Fruit fly (Drosophila melanogaster) whole organism: Measurements from ENCODE around the gene hydra.

ENCODE experiments used
- CG8478 ChIP-seq: fragments of >200 bp; optimal IDR thresholded peaks from 2 replicates; lab custom pipeline; 2018; ENCODE audit warnings: inconsistent platforms
- Dll ChIP-seq: fragments of >200 bp; optimal IDR thresholded peaks from 2 replicates; lab custom pipeline; 2017
- EcR ChIP-seq, 2 experiments: fragments of >200 bp; optimal IDR thresholded peaks; 2 replicates each; lab custom pipeline; 2017; ENCODE audit warnings: missing biosample characterization in 2 of 2, missing genetic modification characterization in 2 of 2, missing genetic modification reagents in 2 of 2
- pan ChIP-seq: fragments of >200 bp; optimal IDR thresholded peaks from 2 replicates; lab custom pipeline; 2017
- psq ChIP-seq: fragments of >200 bp; optimal IDR thresholded peaks from 2 replicates; lab custom pipeline; 2017
- usp ChIP-seq: fragments of >200 bp; optimal IDR thresholded peaks from 2 replicates; lab custom pipeline; 2017; ENCODE audit warnings: missing biosample characterization, missing genetic modification characterization, mixed read lengths

The hydra gene

dm6 chrX:20643385-20643784 lies 33.5 kb downstream of the hydra start:
- TF ChIP-seq pan (lab: Kevin White, UChicago) (no peak), psq (lab: Kevin White, UChicago) (no peak), CG8478 (lab: Kevin White, UChicago) (no peak), Dll (lab: Kevin White, UChicago) (no peak), EcR (GFP tag; optimal IDR thresholded peaks at IDR 0.05; lab: Kevin White, UChicago) (no peak), usp (GFP tag; lab: Kevin White, UChicago) (no peak)

- TF ChIP-seq pan (lab: Kevin White, UChicago) (no peak), Dll (lab: Kevin White, UChicago) (no peak), psq (lab: Kevin White, UChicago) (no peak), usp (GFP tag; lab: Kevin White, UChicago) (no peak), EcR (GFP tag; optimal IDR thresholded peaks at IDR 0.05; lab: Kevin White, UChicago) (no peak), CG8478 (lab: Kevin White, UChicago) (no peak)
Measured at dm6 chrX:20638054-20638453, 38.8 kb downstream of the hydra start.

- TF ChIP-seq usp (GFP tag; lab: Kevin White, UChicago) (no peak), EcR (GFP tag; optimal IDR thresholded peaks at IDR 0.05; lab: Kevin White, UChicago) (no peak), CG8478 (lab: Kevin White, UChicago) (no peak), psq (lab: Kevin White, UChicago) (no peak), pan (lab: Kevin White, UChicago) (no peak)
Measured at dm6 chrX:20636724-20637123, 40.1 kb downstream of the hydra start.

- TF ChIP-seq usp (GFP tag; lab: Kevin White, UChicago) (no peak), EcR (GFP tag; optimal IDR thresholded peaks at IDR 0.05; lab: Kevin White, UChicago) (no peak), Dll (lab: Kevin White, UChicago) (no peak), psq (lab: Kevin White, UChicago) (no peak), CG8478 (lab: Kevin White, UChicago) (no peak), pan (lab: Kevin White, UChicago) (no peak)
Measured at dm6 chrX:20632115-20632514, 44.7 kb downstream of the hydra start.

- TF ChIP-seq usp (GFP tag; lab: Kevin White, UChicago) (no peak), pan (lab: Kevin White, UChicago) (no peak), psq (lab: Kevin White, UChicago) (no peak), Dll (lab: Kevin White, UChicago) (no peak), EcR (GFP tag; optimal IDR thresholded peaks at IDR 0.05; lab: Kevin White, UChicago) (no peak), CG8478 (lab: Kevin White, UChicago) (no peak)
Measured at dm6 chrX:20631160-20631559, 45.7 kb downstream of the hydra start.

- TF ChIP-seq psq (lab: Kevin White, UChicago), result no peak
- TF ChIP-seq usp (GFP tag; lab: Kevin White, UChicago), result no peak
- TF ChIP-seq pan (lab: Kevin White, UChicago), result no peak
- no peak for TF ChIP-seq CG8478 (lab: Kevin White, UChicago)
- TF ChIP-seq EcR (GFP tag; optimal IDR thresholded peaks at IDR 0.05; lab: Kevin White, UChicago), result no peak
- no peak for TF ChIP-seq Dll (lab: Kevin White, UChicago)
Measured at dm6 chrX:20629360-20629759, 47.5 kb downstream of the hydra start.

- no peak for TF ChIP-seq pan (lab: Kevin White, UChicago)
- TF ChIP-seq psq (lab: Kevin White, UChicago), result no peak
- TF ChIP-seq usp (GFP tag; lab: Kevin White, UChicago), result no peak
- no peak for TF ChIP-seq Dll (lab: Kevin White, UChicago)
- no peak for TF ChIP-seq EcR (GFP tag; optimal IDR thresholded peaks at IDR 0.05; lab: Kevin White, UChicago)
- no peak for TF ChIP-seq CG8478 (lab: Kevin White, UChicago)
Measured at dm6 chrX:20623673-20624072, 53.2 kb downstream of the hydra start, which contains the start of gene RunxA. RunxA (minus strand) TSS chrX:20623773.
